Worm (Caenorhabditis elegans) whole organism, young adult: ENCODE results near the gene bath-37.

ENCODE experiments used
- Y53F4B.3 ChIP-seq: fragments of 200-800 bp; sonication (Bioruptor generic); IDR thresholded peaks from 2 replicates; pipeline ENCODE4 v1.3.6; 2022; ENCODE audit warnings: missing genetic modification reagents, missing genetic modification characterization, missing compliant biosample characterization
- dpff-1 ChIP-seq: sonication (generic microtip); optimal IDR thresholded peaks from 2 replicates; lab custom pipeline; 2017; ENCODE audit warnings: mild to moderate bottlenecking, missing genetic modification characterization, missing compliant biosample characterization
- pbrm-1 ChIP-seq: fragments of 200-800 bp; sonication (Bioruptor generic); IDR thresholded peaks from 2 replicates; pipeline ENCODE4 v1.3.6; 2022; ENCODE audit warnings: missing genetic modification reagents, missing genetic modification characterization, missing compliant biosample characterization
- ztf-18 ChIP-seq: sonication (generic microtip); optimal IDR thresholded peaks from 2 replicates; lab custom pipeline; 2016; ENCODE audit warnings: missing genotype, mild to moderate bottlenecking, missing genetic modification characterization, missing compliant biosample characterization

- no peak for TF ChIP-seq ztf-18 (tag; lab: Kevin White, UChicago)
- no peak for TF ChIP-seq dpff-1 (tag; lab: Kevin White, UChicago)
- TF ChIP-seq Y53F4B.3 (GFP tag; lab: Robert Waterston, UW) = no peak
- no peak for TF ChIP-seq pbrm-1
These were observed 36.9 kb downstream of the bath-37 start, which contains the start of gene M18.3 for ce11 chrIV:12105558-12105957.
